Worm (Caenorhabditis elegans): ENCODE data around the gene cec-6.

The cec-6 gene

ce11 chrIV:5541285-5541684, 3.4 kb upstream of the cec-6 start, which contains the start of gene tebp-2:
TSS of gene tebp-2 (plus strand) at chrIV:5541627.
- TF ChIP-seq W03F9.2 (tag; optimal IDR thresholded peaks at IDR 0.05) (no peak), dao-5 (tag; optimal IDR thresholded peaks at IDR 0.05) (no peak), him-1 (tag; optimal IDR thresholded peaks at IDR 0.05) (no peak)

ce11 chrIV:5548843-5549242, 4.2 kb downstream of the cec-6 start:
- TF ChIP-seq dao-5 (tag; optimal IDR thresholded peaks at IDR 0.05) (no peak), him-1 (tag; optimal IDR thresholded peaks at IDR 0.05) (no peak), W03F9.2 (tag; optimal IDR thresholded peaks at IDR 0.05) (peak; percentile 31)

- TF ChIP-seq dao-5 (tag; optimal IDR thresholded peaks at IDR 0.05) (no peak), him-1 (tag; optimal IDR thresholded peaks at IDR 0.05) (no peak), W03F9.2 (tag; optimal IDR thresholded peaks at IDR 0.05) (no peak)
These were observed 6.1 kb downstream of the cec-6 start, which contains the start of gene ari-2 for ce11 chrIV:5550676-5551184. TSS of gene ari-2 (plus strand) at chrIV:5551134.

ce11 chrIV:5554168-5554567, 9.5 kb downstream of the cec-6 start:
- TF ChIP-seq dao-5 (tag; optimal IDR thresholded peaks at IDR 0.05) (no peak), W03F9.2 (tag; optimal IDR thresholded peaks at IDR 0.05) (no peak), him-1 (tag; optimal IDR thresholded peaks at IDR 0.05) (no peak)

ce11 chrIV:5561059-5561458, 16.4 kb downstream of the cec-6 start:
- TF ChIP-seq W03F9.2 (tag; optimal IDR thresholded peaks at IDR 0.05) (no peak), him-1 (tag; optimal IDR thresholded peaks at IDR 0.05) (no peak), dao-5 (tag; optimal IDR thresholded peaks at IDR 0.05) (no peak)

- TF ChIP-seq W03F9.2 (tag; optimal IDR thresholded peaks at IDR 0.05), result no peak
- TF ChIP-seq dao-5 (tag; optimal IDR thresholded peaks at IDR 0.05), result no peak
- no peak for TF ChIP-seq him-1 (tag; optimal IDR thresholded peaks at IDR 0.05)
These were observed 17.0 kb downstream of the cec-6 start for ce11 chrIV:5561497-5562155.

ce11 chrIV:5563280-5563679, 18.6 kb downstream of the cec-6 start:
- TF ChIP-seq W03F9.2 (tag; optimal IDR thresholded peaks at IDR 0.05) (no peak), dao-5 (tag; optimal IDR thresholded peaks at IDR 0.05) (no peak), him-1 (tag; optimal IDR thresholded peaks at IDR 0.05) (no peak)

ce11 chrIV:5564293-5564692, 19.6 kb downstream of the cec-6 start:
- TF ChIP-seq W03F9.2 (tag; optimal IDR thresholded peaks at IDR 0.05), result no peak
- TF ChIP-seq dao-5 (tag; optimal IDR thresholded peaks at IDR 0.05), result no peak
- no peak for TF ChIP-seq him-1 (tag; optimal IDR thresholded peaks at IDR 0.05)

- no peak for TF ChIP-seq W03F9.2 (tag; optimal IDR thresholded peaks at IDR 0.05)
- TF ChIP-seq dao-5 (tag; optimal IDR thresholded peaks at IDR 0.05), result no peak
- TF ChIP-seq him-1 (tag; optimal IDR thresholded peaks at IDR 0.05), result no peak
These were observed 20.4 kb downstream of the cec-6 start for ce11 chrIV:5565105-5565504.

- TF ChIP-seq him-1 (tag; optimal IDR thresholded peaks at IDR 0.05) (no peak), W03F9.2 (tag; optimal IDR thresholded peaks at IDR 0.05) (no peak), dao-5 (tag; optimal IDR thresholded peaks at IDR 0.05) (no peak)
These were observed 28.0 kb downstream of the cec-6 start for ce11 chrIV:5572693-5573092.

- TF ChIP-seq him-1 (tag; optimal IDR thresholded peaks at IDR 0.05) (no peak), dao-5 (tag; optimal IDR thresholded peaks at IDR 0.05) (no peak), W03F9.2 (tag; optimal IDR thresholded peaks at IDR 0.05) (no peak)
These were observed 29.4 kb downstream of the cec-6 start, which contains the start of gene T12E12.6 for ce11 chrIV:5574033-5574432. TSS of gene T12E12.6 (minus strand) at chrIV:5574133.

ce11 chrIV:5580588-5581308, 36.1 kb downstream of the cec-6 start:
- TF ChIP-seq W03F9.2 (tag; optimal IDR thresholded peaks at IDR 0.05) (no peak), him-1 (tag; optimal IDR thresholded peaks at IDR 0.05) (no peak), dao-5 (tag; optimal IDR thresholded peaks at IDR 0.05) (no peak)

ce11 chrIV:5582267-5582666, 37.6 kb downstream of the cec-6 start:
- TF ChIP-seq him-1 (tag; optimal IDR thresholded peaks at IDR 0.05), result no peak
- peak; percentile 4 for TF ChIP-seq W03F9.2 (tag; optimal IDR thresholded peaks at IDR 0.05)

ce11 chrIV:5582760-5583159, 38.1 kb downstream of the cec-6 start:
- TF ChIP-seq dao-5 (tag; optimal IDR thresholded peaks at IDR 0.05), result no peak
- no peak for TF ChIP-seq W03F9.2 (tag; optimal IDR thresholded peaks at IDR 0.05)
- no peak for TF ChIP-seq him-1 (tag; optimal IDR thresholded peaks at IDR 0.05)

Data from whole organism, L4/young adult.